Worm (Caenorhabditis elegans): ENCODE measurements around the gene algn-7.

Gene algn-7

DNA sequence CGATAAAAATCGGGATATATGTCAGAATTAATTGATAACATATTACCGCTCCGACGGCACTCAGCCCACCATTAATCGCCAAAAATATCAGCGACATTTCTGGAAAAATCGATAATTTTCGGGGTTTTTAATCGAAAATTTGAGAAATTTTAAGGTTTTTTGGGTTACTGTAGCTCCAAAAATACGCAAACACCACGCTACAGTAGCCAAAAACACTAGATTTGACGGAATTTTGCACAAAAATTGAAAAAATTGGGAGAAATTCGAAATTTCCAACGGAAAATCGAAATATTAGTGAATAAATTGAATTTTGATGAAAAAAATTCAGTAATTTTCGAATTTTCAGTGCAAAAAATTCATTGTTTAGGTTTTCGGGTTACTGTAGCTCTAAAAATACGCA, at the start of gene algn-7:
TSS of gene algn-7 (minus strand) at position 101 of the 400 bp plus-strand sequence.
- TF ChIP-seq gei-17 (GFP tag; optimal IDR thresholded peaks at IDR 0.05), result no peak
- TF ChIP-seq lsl-1 (GFP tag; optimal IDR thresholded peaks at IDR 0.05), result peak; percentile 8

DNA sequence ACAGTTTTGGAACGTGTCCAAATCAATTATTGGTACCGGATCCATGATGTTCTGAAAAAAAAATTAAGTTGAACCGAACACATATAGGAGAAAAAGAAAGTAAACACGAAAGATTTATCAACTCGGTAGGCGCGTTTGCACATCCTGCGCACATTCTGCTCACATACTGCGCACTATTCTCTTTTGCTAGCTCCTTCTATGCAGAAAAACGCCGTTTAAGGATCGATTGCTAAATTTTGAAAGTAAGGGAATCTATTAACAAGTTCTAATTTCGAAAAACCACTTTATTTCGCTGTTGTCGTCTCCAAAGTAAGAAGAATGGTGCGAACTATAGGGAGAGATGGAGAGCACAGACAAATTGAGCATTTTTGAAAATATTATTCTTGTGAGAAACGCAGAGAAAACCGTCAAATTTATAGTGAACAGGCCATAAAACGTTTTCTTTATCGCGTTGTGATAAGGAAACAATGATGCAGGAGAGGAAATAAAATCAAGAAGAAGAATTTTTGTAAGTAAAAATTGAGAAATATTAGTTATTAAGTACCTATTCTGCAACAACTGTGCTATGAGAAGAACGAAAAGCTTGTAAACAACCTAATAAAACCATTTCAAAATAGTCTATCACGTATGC, 47.8 kb upstream of the algn-7 start, which contains the start of gene Y60A3A.24:
TSS of gene Y60A3A.24 (minus strand) at position 51 of the 631 bp plus-strand sequence.
- TF ChIP-seq nhr-80 (tag; optimal IDR thresholded peaks at IDR 0.05) (peak; percentile 76), attf-5 (GFP tag; optimal IDR thresholded peaks at IDR 0.05) (peak; percentile 37), attf-3 (GFP tag; conservative IDR thresholded peaks at IDR 0.05) (no peak)

DNA sequence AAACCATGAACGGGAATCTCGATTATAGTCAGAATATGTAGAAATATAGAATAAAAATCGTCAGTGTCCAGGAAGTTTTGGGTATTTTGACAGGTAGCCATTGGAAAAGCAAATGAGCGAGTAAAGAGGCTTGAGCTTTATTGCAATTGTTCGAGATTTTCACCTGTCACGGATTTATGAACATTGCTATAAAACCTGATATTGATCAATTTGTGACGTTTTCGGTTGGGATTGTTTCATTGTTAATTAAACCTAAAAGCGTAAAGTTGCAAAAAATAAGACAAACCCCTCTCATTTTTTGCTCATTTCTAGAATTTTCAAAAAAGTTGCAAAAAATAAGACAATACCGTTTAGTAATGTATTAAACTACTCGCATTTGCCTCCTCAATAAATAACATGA, 44.1 kb upstream of the algn-7 start, which contains the start of gene srh-183:
TSS of gene srh-183 (minus strand) at position 101 of the 400 bp plus-strand sequence.
- TF ChIP-seq cebp-1 (GFP tag; IDR thresholded peaks at IDR 0.05) (no peak), cebp-1 (tag; optimal IDR thresholded peaks at IDR 0.05) (no peak), hmg-1.2 (GFP tag; IDR thresholded peaks at IDR 0.05) (no peak), ceh-27 (GFP tag; optimal IDR thresholded peaks at IDR 0.05) (no peak), tlf-1 (GFP tag; optimal IDR thresholded peaks at IDR 0.05) (no peak), ceh-91 (GFP tag; IDR thresholded peaks at IDR 0.05) (no peak)

DNA sequence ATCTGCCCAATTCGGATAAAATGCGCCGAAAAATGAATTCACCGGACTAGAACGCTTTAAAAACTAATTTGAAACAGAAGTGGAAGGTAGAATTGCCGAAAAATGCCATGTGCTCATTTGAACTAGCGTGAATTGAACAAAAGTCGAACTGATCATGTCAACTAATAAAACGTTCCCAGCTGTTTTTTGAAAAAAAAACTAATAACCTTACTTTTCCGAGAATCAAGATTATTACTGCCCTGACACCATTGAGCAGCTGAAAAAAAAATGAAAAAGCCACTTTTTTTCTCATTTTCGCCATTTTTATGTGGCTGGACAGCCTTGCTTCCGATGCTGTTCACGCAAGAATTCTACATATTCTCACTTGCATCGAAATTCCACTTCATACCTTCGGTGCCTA, 38.9 kb upstream of the algn-7 start, which contains the start of gene srh-173:
TSS of gene srh-173 (plus strand) at position 301 of the 400 bp plus-strand sequence.
- no peak for TF ChIP-seq rpc-1 (optimal IDR thresholded peaks at IDR 0.05)
- TF ChIP-seq rpc-1 (tag; optimal IDR thresholded peaks at IDR 0.05), result no peak
- no peak for TF ChIP-seq dpl-1 (GFP tag; optimal IDR thresholded peaks at IDR 0.05)
- TF ChIP-seq F52B5.7 (tag; optimal IDR thresholded peaks at IDR 0.05), result no peak
- TF ChIP-seq aptf-2 (GFP tag; conservative IDR thresholded peaks at IDR 0.05), result no peak
- no peak for TF ChIP-seq atf-7 (tag; optimal IDR thresholded peaks at IDR 0.05)
- no peak for TF ChIP-seq hmg-20 (GFP tag; IDR thresholded peaks at IDR 0.05)
- no peak for TF ChIP-seq sdz-38 (tag; optimal IDR thresholded peaks at IDR 0.05)

DNA sequence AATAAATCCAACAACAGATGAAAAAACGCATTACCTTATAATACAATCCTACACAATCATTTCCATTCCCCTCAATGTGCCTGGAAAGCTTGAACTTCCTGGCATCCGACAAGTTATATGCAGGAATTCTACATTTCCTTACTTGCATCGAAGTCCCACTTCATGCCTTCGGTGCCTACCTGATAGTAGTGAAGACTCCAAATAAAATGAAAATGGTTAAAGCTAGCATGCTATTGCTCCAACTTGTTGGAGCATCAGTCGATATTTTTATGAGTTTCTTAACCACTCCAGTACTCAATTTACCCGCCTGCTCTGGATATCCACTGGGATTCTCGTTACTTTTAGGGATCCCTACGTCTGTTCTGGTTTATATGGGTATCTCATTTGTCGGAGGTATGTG, 31.5 kb upstream of the algn-7 start, which contains the start of gene srh-171:
TSS of gene srh-171 (plus strand) at position 75 of the 400 bp plus-strand sequence.
- no peak for TF ChIP-seq pbrm-1 (GFP tag; IDR thresholded peaks at IDR 0.05)
- TF ChIP-seq tbx-9 (tag; optimal IDR thresholded peaks at IDR 0.05; ENCODE audit: borderline replicate concordance), result no peak
- no peak for TF ChIP-seq ekl-4 (GFP tag; IDR thresholded peaks at IDR 0.05)
- no peak for TF ChIP-seq ztf-26 (tag; optimal IDR thresholded peaks at IDR 0.05)
- TF ChIP-seq F10E7.11 (tag; optimal IDR thresholded peaks at IDR 0.05), result no peak

DNA sequence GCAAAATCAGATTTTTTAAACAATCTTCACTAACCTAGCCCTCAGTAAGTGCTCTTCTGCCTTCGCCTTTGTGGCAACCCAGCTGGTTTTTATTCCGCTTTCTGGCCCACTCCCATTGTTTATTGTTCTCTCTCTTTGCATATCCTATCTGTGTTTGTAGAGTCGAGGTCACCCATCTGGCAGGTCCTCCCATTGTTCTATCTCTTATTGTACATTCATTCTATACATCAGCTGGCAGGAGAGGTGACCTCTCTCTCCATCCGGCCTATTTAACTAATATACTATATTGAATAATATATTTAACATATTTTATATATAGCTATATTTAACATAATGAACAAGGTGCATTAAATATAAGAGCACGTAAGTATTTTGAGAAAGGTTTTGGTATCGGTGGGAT, 27.8 kb upstream of the algn-7 start:
- TF ChIP-seq ztf-22 (GFP tag; optimal IDR thresholded peaks at IDR 0.05) (no peak), tlf-1 (GFP tag; optimal IDR thresholded peaks at IDR 0.05) (no peak), repo-1 (tag; optimal IDR thresholded peaks at IDR 0.05) (no peak), ekl-4 (GFP tag; IDR thresholded peaks at IDR 0.05) (no peak), somi-1 (GFP tag; optimal IDR thresholded peaks at IDR 0.05) (no peak), dpl-1 (GFP tag; optimal IDR thresholded peaks at IDR 0.05) (no peak), chd-7 (tag; optimal IDR thresholded peaks at IDR 0.05) (no peak), unc-130 (GFP tag; optimal IDR thresholded peaks at IDR 0.05) (no peak), pbrm-1 (GFP tag; IDR thresholded peaks at IDR 0.05) (no peak)

DNA sequence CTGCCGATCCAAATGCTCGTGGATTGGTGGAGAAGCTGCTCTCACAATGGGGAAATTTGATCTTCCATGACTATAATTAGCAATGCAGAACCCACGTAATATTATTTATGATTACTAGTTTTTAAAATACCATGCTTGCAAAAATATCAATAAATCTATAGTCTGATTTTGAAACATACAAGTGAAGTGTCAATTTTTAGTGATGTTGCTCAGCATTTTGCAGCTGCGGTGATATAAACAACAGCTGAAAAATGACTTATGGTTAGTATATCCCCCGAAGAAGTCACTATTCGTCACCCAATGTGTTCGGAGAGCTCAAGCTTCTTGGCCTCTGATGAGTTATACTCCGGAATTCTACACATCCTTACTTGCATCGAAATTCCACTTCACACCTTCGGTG, 24.6 kb upstream of the algn-7 start, which contains the start of gene srh-172:
TSS of gene srh-172 (plus strand) at position 301 of the 400 bp plus-strand sequence.
- TF ChIP-seq somi-1 (GFP tag; optimal IDR thresholded peaks at IDR 0.05) (no peak), gei-17 (GFP tag; optimal IDR thresholded peaks at IDR 0.05) (no peak), ceh-79 (tag; optimal IDR thresholded peaks at IDR 0.05) (no peak), Y79H2A.3 (GFP tag; conservative IDR thresholded peaks at IDR 0.05) (no peak), K12H6.12 (tag; optimal IDR thresholded peaks at IDR 0.05) (no peak), pbrm-1 (GFP tag; IDR thresholded peaks at IDR 0.05) (no peak), rcor-1 (GFP tag; IDR thresholded peaks at IDR 0.05) (no peak), hrde-1 (tag; optimal IDR thresholded peaks at IDR 0.05; ENCODE audit: borderline replicate concordance) (no peak), mes-4 (tag; optimal IDR thresholded peaks at IDR 0.05) (no peak), ztf-3 (GFP tag; optimal IDR thresholded peaks at IDR 0.05) (no peak), rec-8 (tag; optimal IDR thresholded peaks at IDR 0.05) (no peak), C17E4.6 (GFP tag; IDR thresholded peaks at IDR 0.05) (no peak), ets-4 (GFP tag; optimal IDR thresholded peaks at IDR 0.05) (no peak)
